Worm (Caenorhabditis elegans): ENCODE measurements around the gene mdt-8.
"Not testable (repeated sequence)": the region's sequence is repeated elsewhere in the genome, so short reads cannot be mapped to it uniquely, and the experiment has no call there.

DNA sequence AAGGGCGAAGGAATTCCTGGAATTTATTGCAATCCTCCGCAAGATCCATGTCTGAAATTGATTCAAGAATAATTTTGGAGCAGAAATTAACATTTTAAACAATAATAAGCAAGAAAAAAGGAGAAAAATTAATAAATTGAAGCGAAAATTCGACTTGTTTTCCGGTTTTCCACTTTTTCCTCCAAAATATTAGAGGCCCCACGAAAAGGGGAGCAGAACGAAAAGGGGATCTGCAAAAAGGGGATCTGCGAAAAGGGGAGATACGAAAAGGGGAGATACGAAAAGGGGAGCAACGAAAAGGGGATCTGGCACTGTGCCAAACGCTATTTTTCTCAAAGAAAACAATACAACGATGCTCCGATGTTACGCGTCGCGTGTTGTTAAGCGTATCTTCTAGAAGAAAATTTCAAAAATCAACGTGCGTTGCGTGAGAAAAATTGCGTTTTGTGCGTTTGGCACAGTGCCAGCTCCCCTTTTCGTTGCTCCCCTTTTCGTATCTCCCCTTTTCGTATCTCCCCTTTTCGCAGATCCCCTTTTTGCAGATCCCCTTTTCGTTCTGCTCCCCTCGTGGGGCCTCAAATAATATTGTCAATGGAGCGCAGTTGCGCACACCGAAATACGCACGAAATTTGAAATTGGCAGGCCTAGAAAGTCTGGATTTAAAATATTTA lies 948 bp upstream of the mdt-8 start, which contains the start of gene Y62F5A.12:
- peak; percentile 82 for TF ChIP-seq flt-1 (GFP tag; IDR thresholded peaks at IDR 0.05)
- not testable (repeated sequence) for TF ChIP-seq tra-4 (tag; optimal IDR thresholded peaks at IDR 0.05); ama-1 (optimal IDR thresholded peaks at IDR 0.05); ceh-36 (tag; optimal IDR thresholded peaks at IDR 0.05); B0310.2 (tag; optimal IDR thresholded peaks at IDR 0.05); hmbx-1 (tag; optimal IDR thresholded peaks at IDR 0.05)
- TF ChIP-seq scrt-1 (GFP tag; IDR thresholded peaks at IDR 0.05), result peak; percentile 71; the same call in 1 of the 2 replicates
- peak; percentile 36 for TF ChIP-seq hnd-1 (tag; optimal IDR thresholded peaks at IDR 0.05)
- peak; percentile 14 for TF ChIP-seq ceh-13 (GFP tag; optimal IDR thresholded peaks at IDR 0.05)
- TF ChIP-seq hmg-4 (GFP tag; optimal IDR thresholded peaks at IDR 0.05), result peak; percentile 13
- peak; percentile 63 for TF ChIP-seq tbx-11 (GFP tag; IDR thresholded peaks at IDR 0.05)
- peak; percentile 70 for TF ChIP-seq ets-7 (tag; optimal IDR thresholded peaks at IDR 0.05)
- peak; percentile 86 for TF ChIP-seq pes-1 (GFP tag; IDR thresholded peaks at IDR 0.05)

All from whole organism, early embryonic.